Worm (Caenorhabditis elegans): Measurements from ENCODE around the gene math-1.

math-1 gene

DNA sequence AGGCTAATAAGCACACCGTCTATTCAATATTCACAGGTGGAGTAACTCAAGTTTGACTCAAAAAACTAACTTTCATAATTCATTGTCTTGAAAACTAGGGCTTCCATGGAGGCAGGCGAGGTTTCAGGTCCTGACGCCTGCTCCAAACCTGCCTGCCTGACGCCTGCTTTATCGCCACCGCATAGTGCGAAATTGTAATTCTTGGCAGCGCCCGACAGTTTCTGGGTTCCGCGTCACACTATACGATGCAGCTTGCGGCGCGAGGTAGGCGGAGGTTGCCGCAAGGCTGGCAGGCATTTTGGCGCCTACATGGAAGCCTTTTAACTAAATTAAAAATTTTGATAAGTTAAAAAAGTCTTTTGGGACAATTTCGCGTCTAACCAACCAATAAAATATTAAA is 40.8 kb upstream of the math-1 start:
- no peak for TF ChIP-seq lir-3 (tag; optimal IDR thresholded peaks at IDR 0.05; ENCODE audit: poor library complexity)
- no peak for TF ChIP-seq ceh-8 (GFP tag; optimal IDR thresholded peaks at IDR 0.05)
- TF ChIP-seq nhr-90 (tag; optimal IDR thresholded peaks at IDR 0.05; ENCODE audit: poor library complexity), result no peak
- TF ChIP-seq egl-13 (tag; optimal IDR thresholded peaks at IDR 0.05), result no peak
- no peak for TF ChIP-seq mef-2 (tag; optimal IDR thresholded peaks at IDR 0.05)

DNA sequence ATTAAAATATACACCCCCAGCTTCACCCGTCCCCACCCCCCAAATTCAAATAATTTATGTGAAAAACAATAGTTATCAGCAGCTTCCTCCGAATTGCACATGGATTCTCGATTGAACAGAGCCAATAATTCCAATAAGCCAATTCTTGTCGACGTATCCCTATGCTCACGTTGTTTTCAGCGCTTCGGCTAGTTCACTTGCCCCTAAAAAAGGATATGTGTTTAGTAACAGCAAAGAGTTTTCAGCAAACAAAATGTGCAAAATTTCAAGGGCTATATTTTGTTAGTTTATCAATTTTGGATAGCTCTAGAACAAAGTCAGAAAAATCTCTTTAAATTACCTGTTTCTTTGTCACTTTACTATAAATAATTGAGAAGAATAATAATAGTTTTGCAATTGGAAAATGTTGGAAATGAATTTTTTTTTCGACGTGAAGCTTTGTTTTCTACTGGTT is 37.3 kb upstream of the math-1 start, which contains the start of the genes T16A1.5 and fbxc-49:
Gene T16A1.5, minus strand, starts transcription at position 101 of the 454 bp plus-strand sequence.
Gene fbxc-49, plus strand, starts transcription at position 404 of the 454 bp plus-strand sequence.
- no peak for TF ChIP-seq sptf-1 (tag; optimal IDR thresholded peaks at IDR 0.05)
- TF ChIP-seq fkh-8 (tag; optimal IDR thresholded peaks at IDR 0.05), result no peak
- TF ChIP-seq nhr-12 (tag; optimal IDR thresholded peaks at IDR 0.05), result no peak
- TF ChIP-seq zag-1 (tag; optimal IDR thresholded peaks at IDR 0.05), result no peak
- TF ChIP-seq ets-5 (GFP tag; IDR thresholded peaks at IDR 0.05), result no peak
- no peak for TF ChIP-seq nhr-84 (tag; optimal IDR thresholded peaks at IDR 0.05)
- TF ChIP-seq efl-1 (optimal IDR thresholded peaks at IDR 0.05), result no peak
- TF ChIP-seq efl-1 (GFP tag; optimal IDR thresholded peaks at IDR 0.05 in 1 of 2), result no peak
- TF ChIP-seq ztf-4 (tag; optimal IDR thresholded peaks at IDR 0.05), result no peak
- TF ChIP-seq alr-1 (tag; optimal IDR thresholded peaks at IDR 0.05; ENCODE audit: borderline replicate concordance), result no peak
- no peak for TF ChIP-seq lir-3 (tag; optimal IDR thresholded peaks at IDR 0.05; ENCODE audit: poor library complexity)

DNA sequence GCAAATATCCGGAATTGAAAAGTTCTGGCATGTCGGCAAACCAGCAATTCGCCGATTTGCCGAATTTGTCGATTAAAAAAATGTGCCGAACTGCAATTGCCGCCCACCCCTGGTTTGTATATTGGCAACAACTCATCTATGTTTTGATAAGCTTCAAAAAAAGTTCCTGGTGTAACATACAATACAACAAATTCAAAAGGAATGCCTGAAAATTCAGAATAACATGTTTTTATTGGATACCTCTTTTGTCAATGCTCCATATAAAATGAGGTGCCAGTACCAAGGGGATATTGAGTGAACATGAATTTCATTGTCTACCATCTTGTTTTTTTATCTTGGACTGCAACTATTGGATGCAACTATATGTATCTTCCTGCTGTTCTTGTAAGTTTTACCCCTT is 34.8 kb upstream of the math-1 start, which contains the start of gene T16A1.4:
Gene T16A1.4, plus strand, starts transcription at position 301 of the 400 bp plus-strand sequence.
- TF ChIP-seq nhr-20 (tag; optimal IDR thresholded peaks at IDR 0.05) (no peak), nhr-237 (tag; optimal IDR thresholded peaks at IDR 0.05) (no peak), nhr-11 (tag; optimal IDR thresholded peaks at IDR 0.05) (no peak), C04F5.9 (tag; optimal IDR thresholded peaks at IDR 0.05) (no peak), hlh-17 (GFP tag; optimal IDR thresholded peaks at IDR 0.05; ENCODE audit: borderline replicate concordance) (no peak), tbx-2 (tag; optimal IDR thresholded peaks at IDR 0.05) (no peak), unc-98 (GFP tag; IDR thresholded peaks at IDR 0.05) (no peak), C34B4.2 (tag; optimal IDR thresholded peaks at IDR 0.05) (no peak), lin-39 (tag; optimal IDR thresholded peaks at IDR 0.05) (no peak), jun-1 (tag; optimal IDR thresholded peaks at IDR 0.05) (no peak), pqm-1 (tag; optimal IDR thresholded peaks at IDR 0.05) (no peak), sup-37 (GFP tag; optimal IDR thresholded peaks at IDR 0.05) (no peak), irx-1 (tag; optimal IDR thresholded peaks at IDR 0.05) (no peak), aha-1 (tag; optimal IDR thresholded peaks at IDR 0.05) (no peak), nhr-85 (tag) (no peak), fos-1 (tag; optimal IDR thresholded peaks at IDR 0.05) (no peak), fkh-8 (tag; optimal IDR thresholded peaks at IDR 0.05) (no peak), zag-1 (tag; optimal IDR thresholded peaks at IDR 0.05) (no peak), mdl-1 (tag; optimal IDR thresholded peaks at IDR 0.05) (no peak)

DNA sequence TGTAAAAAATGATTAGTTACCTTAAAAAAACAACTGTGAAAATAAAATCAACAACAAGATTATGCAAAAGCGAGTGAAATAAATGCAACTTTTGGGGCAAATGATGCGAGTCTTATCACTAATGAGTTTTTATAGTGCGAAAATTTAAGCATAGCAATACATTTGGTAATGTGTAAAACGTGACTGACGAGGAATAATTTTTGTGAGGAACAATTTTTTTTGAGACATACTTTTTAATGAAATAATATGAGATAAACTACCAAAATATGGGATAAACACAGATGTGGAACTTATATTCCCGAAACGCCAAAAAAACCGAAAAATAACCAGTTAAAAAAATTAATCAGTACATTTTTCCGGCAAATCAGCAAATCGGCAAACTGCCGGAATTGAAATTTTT is 34.0 kb upstream of the math-1 start, which contains the start of gene F07E5.9:
Gene F07E5.9, minus strand, starts transcription at position 101 of the 400 bp plus-strand sequence.
- TF ChIP-seq efl-1 (optimal IDR thresholded peaks at IDR 0.05) (no peak), efl-1 (GFP tag; optimal IDR thresholded peaks at IDR 0.05 in 1 of 2) (peak in 1 of 2 experiments; percentile 9), dpl-1 (GFP tag; optimal IDR thresholded peaks at IDR 0.05) (no peak)

DNA sequence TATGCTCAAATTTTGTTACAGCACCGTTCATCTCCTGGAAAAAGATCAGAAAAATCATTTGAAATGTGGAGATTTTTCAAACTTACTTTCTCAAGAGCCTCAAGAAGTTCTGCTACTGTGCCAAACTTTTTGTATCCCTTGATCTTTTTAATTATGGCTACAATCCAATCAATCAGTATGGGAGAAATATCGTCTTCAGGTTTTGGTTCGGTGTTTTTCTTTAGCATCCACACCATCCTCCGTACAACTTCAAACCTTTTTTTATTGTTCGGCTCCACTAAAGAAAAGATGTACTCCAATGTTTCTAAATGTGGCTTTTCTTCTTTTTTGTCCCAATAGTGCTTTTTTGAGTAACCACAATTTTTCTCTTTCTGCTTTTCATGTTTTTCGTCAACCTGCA is 30.0 kb upstream of the math-1 start:
- no peak for TF ChIP-seq ceh-8 (GFP tag; optimal IDR thresholded peaks at IDR 0.05)
- TF ChIP-seq rnt-1 (tag; optimal IDR thresholded peaks at IDR 0.05), result no peak
- TF ChIP-seq tlp-1 (tag; optimal IDR thresholded peaks at IDR 0.05), result no peak
- no peak for TF ChIP-seq F16B12.6 (tag; optimal IDR thresholded peaks at IDR 0.05)
- no peak for TF ChIP-seq nhr-11 (tag; optimal IDR thresholded peaks at IDR 0.05)
- TF ChIP-seq hlh-4 (tag; optimal IDR thresholded peaks at IDR 0.05), result no peak
- no peak for TF ChIP-seq lin-14 (GFP tag; optimal IDR thresholded peaks at IDR 0.05)
